Worm (Caenorhabditis elegans) whole organism, young adult: ENCODE data around the gene ZK377.15.
A peak's percentile ranks its signal among the peaks of the same experiment; 100 is the strongest.

Source experiments
- F33H1.4 ChIP-seq: fragments of 200-800 bp; sonication (Bioruptor generic); IDR thresholded peaks from 2 replicates; pipeline ENCODE4 v1.3.6; 2022; ENCODE audit warnings: missing genetic modification reagents, missing genetic modification characterization, missing compliant biosample characterization
- F37B4.10 ChIP-seq: fragments of 200-800 bp; sonication (Bioruptor generic); IDR thresholded peaks from 2 replicates; pipeline ENCODE4 v1.3.6; 2022; ENCODE audit warnings: missing genetic modification characterization, missing compliant biosample characterization
- F57C9.4 ChIP-seq: sonication (generic microtip); optimal IDR thresholded peaks from 2 replicates; lab custom pipeline; 2017; ENCODE audit warnings: mild to moderate bottlenecking, missing genetic modification characterization, missing compliant biosample characterization
- T07F8.4 ChIP-seq: sonication (generic microtip); optimal IDR thresholded peaks from 2 replicates; lab custom pipeline; 2016; ENCODE audit warnings: mild to moderate bottlenecking, missing genetic modification characterization, moderate library complexity, missing compliant biosample characterization
- Y53F4B.3 ChIP-seq: fragments of 200-800 bp; sonication (Bioruptor generic); IDR thresholded peaks from 2 replicates; pipeline ENCODE4 v1.3.6; 2022; ENCODE audit warnings: missing genetic modification reagents, missing genetic modification characterization, missing compliant biosample characterization
- Y53G8AR.9 ChIP-seq: fragments of 200-800 bp; sonication (Bioruptor generic); conservative IDR thresholded peaks from 2 replicates; pipeline ENCODE4 v1.3.6; 2022; ENCODE audit warnings: missing genetic modification reagents, missing genetic modification characterization, missing compliant biosample characterization
- Y95B8A.8 ChIP-seq: fragments of 200-800 bp; sonication (Bioruptor generic); IDR thresholded peaks from 2 replicates; pipeline ENCODE4 v1.3.6; 2022; ENCODE audit warnings: missing genetic modification reagents, missing genetic modification characterization, missing compliant biosample characterization
- akir-1 ChIP-seq: fragments of 200-800 bp; sonication (Bioruptor generic); optimal IDR thresholded peaks from 2 replicates; lab custom pipeline; 2018; ENCODE audit warnings: mild to moderate bottlenecking, missing genetic modification characterization, moderate library complexity, missing compliant biosample characterization
- atf-7 ChIP-seq: sonication (generic microtip); optimal IDR thresholded peaks from 2 replicates; lab custom pipeline; 2017; ENCODE audit warnings: mild to moderate bottlenecking, missing genetic modification characterization, missing compliant biosample characterization
- attf-3 ChIP-seq: fragments of 200-800 bp; sonication (Bioruptor generic); conservative IDR thresholded peaks from 2 replicates; pipeline ENCODE4 v1.3.6; 2022; ENCODE audit warnings: missing genetic modification reagents, missing genetic modification characterization, missing compliant biosample characterization
- attf-6 ChIP-seq: fragments of 200-800 bp; sonication (Bioruptor generic); IDR thresholded peaks from 2 replicates; pipeline ENCODE4 v1.3.6; 2022; ENCODE audit warnings: missing genetic modification reagents, missing genetic modification characterization, missing compliant biosample characterization
- cebp-1 ChIP-seq, 2 experiments: fragments of 200-800 bp in 1 of 2; sonication (Bioruptor generic) in 1 of 2; sonication (generic microtip) in 1 of 2; IDR thresholded peaks in 1 of 2; optimal IDR thresholded peaks in 1 of 2; 2 replicates each; pipeline versions ENCODE4 v1.3.6 to Lab custom; 2017 to 2022; ENCODE audit warnings: missing compliant biosample characterization in 2 of 2, missing genetic modification characterization in 2 of 2, mild to moderate bottlenecking in 1 of 2, missing genetic modification reagents in 1 of 2, moderate library complexity in 1 of 2
- cebp-2 ChIP-seq: fragments of 200-800 bp; sonication (Bioruptor generic); IDR thresholded peaks from 2 replicates; pipeline ENCODE4 v1.3.6; 2022; ENCODE audit warnings: missing genetic modification characterization, missing compliant biosample characterization
- ceh-27 ChIP-seq: fragments of 200-800 bp; sonication (Bioruptor generic); optimal IDR thresholded peaks from 2 replicates; lab custom pipeline; 2018; ENCODE audit warnings: mild to moderate bottlenecking, missing genetic modification characterization, moderate library complexity, missing compliant biosample characterization
- dox-1 ChIP-seq: fragments of 200-800 bp; sonication (Bioruptor generic); IDR thresholded peaks from 2 replicates; pipeline ENCODE4 v1.3.6; 2022; ENCODE audit warnings: missing genetic modification reagents, missing genetic modification characterization, missing compliant biosample characterization
- dpff-1 ChIP-seq: sonication (generic microtip); optimal IDR thresholded peaks from 2 replicates; lab custom pipeline; 2017; ENCODE audit warnings: mild to moderate bottlenecking, missing genetic modification characterization, missing compliant biosample characterization
- ets-4 ChIP-seq: fragments of 200-800 bp; sonication (Bioruptor generic); optimal IDR thresholded peaks from 2 replicates; lab custom pipeline; 2018; ENCODE audit warnings: mild to moderate bottlenecking, missing genetic modification characterization, missing compliant biosample characterization
- fkh-3 ChIP-seq: sonication (generic microtip); optimal IDR thresholded peaks from 2 replicates; lab custom pipeline; 2016; ENCODE audit warnings: mild to moderate bottlenecking, missing genetic modification characterization, missing compliant biosample characterization
- gei-17 ChIP-seq: fragments of 200-800 bp; sonication (Bioruptor generic); optimal IDR thresholded peaks from 2 replicates; lab custom pipeline; 2018; ENCODE audit warnings: mild to moderate bottlenecking, missing genetic modification characterization, missing compliant biosample characterization
- him-1 ChIP-seq: sonication (generic microtip); optimal IDR thresholded peaks from 2 replicates; lab custom pipeline; 2016; ENCODE audit warnings: missing genotype, missing genetic modification reagents, missing genetic modification characterization, missing compliant biosample characterization
- hlh-12 ChIP-seq: sonication (generic microtip); optimal IDR thresholded peaks from 2 replicates; lab custom pipeline; 2016; ENCODE audit warnings: missing genetic modification characterization, missing compliant biosample characterization
- hmg-1.2 ChIP-seq: fragments of 200-800 bp; sonication (Bioruptor generic); IDR thresholded peaks from 2 replicates; pipeline ENCODE4 v1.3.6; 2022; ENCODE audit warnings: missing genetic modification reagents, missing genetic modification characterization, missing compliant biosample characterization
- hmg-20 ChIP-seq: fragments of 200-800 bp; sonication (Bioruptor generic); IDR thresholded peaks from 2 replicates; pipeline ENCODE4 v1.3.6; 2022; ENCODE audit warnings: missing genetic modification reagents, missing genetic modification characterization, missing compliant biosample characterization
- let-607 ChIP-seq, 2 experiments: fragments of 200-800 bp in 1 of 2; sonication (Bioruptor generic) in 1 of 2; sonication (generic microtip) in 1 of 2; optimal IDR thresholded peaks; 2 replicates each; lab custom pipeline; 2016 to 2018; ENCODE audit warnings: mild to moderate bottlenecking in 2 of 2, missing compliant biosample characterization in 2 of 2, missing genetic modification characterization in 2 of 2, moderate library complexity in 2 of 2, missing genotype in 1 of 2
- lin-40 ChIP-seq: sonication (generic microtip); optimal IDR thresholded peaks from 2 replicates; lab custom pipeline; 2016; ENCODE audit warnings: missing genetic modification characterization, mild to moderate bottlenecking, missing compliant biosample characterization, missing genotype, missing genetic modification reagents
- lin-54 ChIP-seq: fragments of 200-800 bp; sonication (Bioruptor generic); optimal IDR thresholded peaks from 2 replicates; lab custom pipeline; 2018; ENCODE audit warnings: mild to moderate bottlenecking, missing genetic modification characterization, missing compliant biosample characterization
- mcd-1 ChIP-seq: fragments of 200-800 bp; sonication (Bioruptor generic); IDR thresholded peaks from 2 replicates; pipeline ENCODE4 v1.3.6; 2022; ENCODE audit warnings: missing genetic modification reagents, missing genetic modification characterization, missing compliant biosample characterization
- mxl-1 ChIP-seq: sonication (generic microtip); optimal IDR thresholded peaks from 2 replicates; lab custom pipeline; 2016; ENCODE audit warnings: missing genetic modification characterization, missing compliant biosample characterization
- nhr-80 ChIP-seq: sonication (generic microtip); optimal IDR thresholded peaks from 2 replicates; lab custom pipeline; 2016; ENCODE audit warnings: missing genetic modification characterization, missing compliant biosample characterization
- rec-8 ChIP-seq, 2 experiments: sonication (generic microtip); optimal IDR thresholded peaks; 2 replicates each; lab custom pipeline; 2016; ENCODE audit warnings: mild to moderate bottlenecking in 2 of 2, missing genetic modification characterization in 2 of 2, missing genetic modification reagents in 2 of 2, missing genotype in 2 of 2, missing biosample characterization in 1 of 2, missing compliant biosample characterization in 1 of 2, moderate library complexity in 1 of 2
- tlf-1 ChIP-seq: fragments of 200-800 bp; sonication (Bioruptor generic); optimal IDR thresholded peaks from 2 replicates; lab custom pipeline; 2018; ENCODE audit warnings: mild to moderate bottlenecking, missing genetic modification characterization, missing compliant biosample characterization
- unc-62 ChIP-seq: fragments of 150-350 bp; optimal IDR thresholded peaks from 2 replicates; lab custom pipeline; 2014; ENCODE audit warnings: missing biosample characterization, missing genetic modification reagents, missing genetic modification characterization
- zfh-2 ChIP-seq: fragments of 200-800 bp; sonication (Bioruptor generic); conservative IDR thresholded peaks from 2 replicates; pipeline ENCODE4 v1.3.6; 2022; ENCODE audit warnings: missing genetic modification reagents, missing genetic modification characterization, missing compliant biosample characterization
- ztf-18 ChIP-seq: sonication (generic microtip); optimal IDR thresholded peaks from 2 replicates; lab custom pipeline; 2016; ENCODE audit warnings: missing genotype, mild to moderate bottlenecking, missing genetic modification characterization, missing compliant biosample characterization

Gene ZK377.15

ce11 chrX:3488074-3488688, 22.5 kb upstream of the ZK377.15 start:
- TF ChIP-seq Y95B8A.8 (GFP tag; lab: Robert Waterston, UW): no peak
- no peak for TF ChIP-seq him-1 (tag; lab: Kevin White, UChicago)
- no peak for TF ChIP-seq nhr-80
- no peak for TF ChIP-seq Y53G8AR.9 (GFP tag; lab: Robert Waterston, UW)

ce11 chrX:3479950-3480349, 14.3 kb upstream of the ZK377.15 start, which contains the start of gene wrt-6:
Gene wrt-6 (plus strand): TSS chrX:3480250.
- TF ChIP-seq Y53F4B.3 (no peak), attf-6 (GFP tag; lab: Robert Waterston, UW) (no peak), F33H1.4 (GFP tag; lab: Robert Waterston, UW) (no peak), him-1 (tag; lab: Kevin White, UChicago) (no peak), F37B4.10 (GFP tag; lab: Robert Waterston, UW) (no peak), dpff-1 (tag; lab: Kevin White, UChicago) (no peak), cebp-2 (GFP tag; lab: Robert Waterston, UW) (no peak), fkh-3 (no peak), atf-7 (no peak), rec-8 (tag; optimal IDR thresholded peaks at IDR 0.05; lab: Kevin White, UChicago) (no peak), lin-40 (no peak), ztf-18 (tag; lab: Kevin White, UChicago) (no peak), mcd-1 (no peak), mxl-1 (no peak)

ce11 chrX:3473793-3474192, 8.1 kb upstream of the ZK377.15 start:
- TF ChIP-seq attf-3 (no peak), tlf-1 (GFP tag; lab: Kevin White, UChicago) (no peak), gei-17 (no peak), lin-54 (GFP tag; lab: Kevin White, UChicago) (no peak), cebp-1 (GFP tag; IDR thresholded peaks at IDR 0.05; lab: Robert Waterston, UW) (peak; percentile 80; the same call in 1 of the 2 replicates), cebp-1 (tag; optimal IDR thresholded peaks at IDR 0.05; lab: Kevin White, UChicago) (no peak), nhr-80 (peak; percentile 53), hlh-12 (tag; lab: Kevin White, UChicago) (no peak)

- TF ChIP-seq hmg-1.2 (GFP tag; lab: Robert Waterston, UW) (peak; percentile 42; the same call in 1 of the 2 replicates), F57C9.4 (tag; lab: Kevin White, UChicago) (no peak), hmg-20 (GFP tag; lab: Robert Waterston, UW) (0 out of 2 replicates have a peak, but pooled peaks have one; percentile 22), nhr-80 (peak; percentile 82), T07F8.4 (tag; lab: Kevin White, UChicago) (no peak), unc-62 (no peak), akir-1 (GFP tag; lab: Kevin White, UChicago) (peak; percentile 22), dox-1 (peak; percentile 47), let-607 (tag; optimal IDR thresholded peaks at IDR 0.05; lab: Kevin White, UChicago) (no peak), cebp-1 (GFP tag; IDR thresholded peaks at IDR 0.05; lab: Robert Waterston, UW) (peak; percentile 23; the same call in 1 of the 2 replicates), cebp-1 (tag; optimal IDR thresholded peaks at IDR 0.05; lab: Kevin White, UChicago) (peak; percentile 45), zfh-2 (GFP tag; lab: Robert Waterston, UW) (peak; percentile 81), ceh-27 (GFP tag; lab: Kevin White, UChicago) (peak; percentile 38), ets-4 (peak; percentile 64)
Measured at ce11 chrX:3472226-3472625, 6.5 kb upstream of the ZK377.15 start.
